Worm (Caenorhabditis elegans) whole organism, late embryonic: Measurements from ENCODE around the gene C35A11.2.

Experiments used
- Y22D7AL.16 ChIP-seq: sonication (generic microtip); optimal IDR thresholded peaks from 2 replicates; lab custom pipeline; 2016; ENCODE audit warnings: missing genetic modification characterization, missing compliant biosample characterization
- ama-1 ChIP-seq: fragments of 150-350 bp; optimal IDR thresholded peaks from 2 replicates; lab custom pipeline; 2014
- ceh-31 ChIP-seq: sonication (generic microtip); optimal IDR thresholded peaks from 2 replicates; lab custom pipeline; 2016; ENCODE audit warnings: missing genetic modification characterization, missing compliant biosample characterization
- ceh-9 ChIP-seq: sonication (generic microtip); optimal IDR thresholded peaks from 2 replicates; lab custom pipeline; 2016; ENCODE audit warnings: mild to moderate bottlenecking, missing genetic modification characterization, inconsistent platforms, missing compliant biosample characterization
- elt-4 ChIP-seq: sonication (generic microtip); optimal IDR thresholded peaks from 2 replicates; lab custom pipeline; 2016; ENCODE audit warnings: missing genetic modification characterization, missing compliant biosample characterization
- pqm-1 ChIP-seq: sonication (generic microtip); optimal IDR thresholded peaks from 2 replicates; lab custom pipeline; 2016; ENCODE audit warnings: missing genetic modification characterization, missing compliant biosample characterization
- rnt-1 ChIP-seq: sonication (generic microtip); optimal IDR thresholded peaks from 2 replicates; lab custom pipeline; 2016; ENCODE audit warnings: missing genetic modification characterization, missing compliant biosample characterization
- ztf-16 ChIP-seq: sonication (generic microtip); optimal IDR thresholded peaks from 2 replicates; lab custom pipeline; 2017; ENCODE audit warnings: missing genetic modification characterization, missing compliant biosample characterization

- no peak for TF ChIP-seq ama-1 (lab: Kevin White, UChicago)
- no peak for TF ChIP-seq ceh-31 (tag; lab: Kevin White, UChicago)
- TF ChIP-seq rnt-1 (tag; lab: Kevin White, UChicago): no peak
- TF ChIP-seq elt-4 (tag; lab: Kevin White, UChicago): no peak
- TF ChIP-seq ztf-16 (tag; lab: Kevin White, UChicago): no peak
- TF ChIP-seq Y22D7AL.16: no peak
- TF ChIP-seq pqm-1: no peak
- TF ChIP-seq ceh-9 (tag; lab: Kevin White, UChicago): no peak
These were observed 49.2 kb upstream of the C35A11.2 start, which contains the start of gene srg-29 for ce11 chrV:5336884-5337283.
